Worm (Caenorhabditis elegans) whole organism, L1 larva: ENCODE data around the gene skr-9.

Source experiments
- aly-2 ChIP-seq: fragments of 150-350 bp; optimal IDR thresholded peaks from 2 replicates; lab custom pipeline; 2014; ENCODE audit warnings: missing biosample characterization, missing genetic modification characterization
- blmp-1 ChIP-seq: fragments of 150-350 bp; optimal IDR thresholded peaks from 2 replicates; lab custom pipeline; 2014; ENCODE audit warnings: missing biosample characterization, missing genetic modification characterization
- ceh-82 ChIP-seq, 3 experiments: fragments of 150-350 bp in 1 of 3; sonication (generic microtip) in 2 of 3; optimal IDR thresholded peaks; 2 replicates each; lab custom pipeline; 2014 to 2017; ENCODE audit warnings: missing biosample characterization in 3 of 3, missing genetic modification characterization in 3 of 3
- egl-27 ChIP-seq, 2 experiments: fragments of 150-350 bp in 1 of 2; sonication (generic microtip); optimal IDR thresholded peaks; 3 replicates each; lab custom pipeline; 2017 to 2018; ENCODE audit warnings: missing biosample characterization in 2 of 2, missing genetic modification characterization in 2 of 2, missing genetic modification reagents in 2 of 2
- elt-2 ChIP-seq: sonication (generic microtip); optimal IDR thresholded peaks from 2 replicates; lab custom pipeline; 2016; ENCODE audit warnings: missing genetic modification characterization, mild to moderate bottlenecking, inconsistent platforms, missing compliant biosample characterization, missing genetic modification reagents
- lin-35 ChIP-seq, 2 experiments: fragments of 150-350 bp; optimal IDR thresholded peaks; 2 replicates each; lab custom pipeline; 2014; ENCODE audit warnings: missing biosample characterization in 2 of 2, missing genetic modification characterization in 2 of 2, missing genetic modification reagents in 2 of 2
- nhr-28 ChIP-seq: fragments of 150-350 bp; optimal IDR thresholded peaks from 2 replicates; lab custom pipeline; 2014; ENCODE audit warnings: missing biosample characterization, missing genetic modification characterization
- tbx-2 ChIP-seq: sonication (generic microtip); optimal IDR thresholded peaks from 2 replicates; lab custom pipeline; 2016; ENCODE audit warnings: missing genetic modification characterization, missing compliant biosample characterization

DNA sequence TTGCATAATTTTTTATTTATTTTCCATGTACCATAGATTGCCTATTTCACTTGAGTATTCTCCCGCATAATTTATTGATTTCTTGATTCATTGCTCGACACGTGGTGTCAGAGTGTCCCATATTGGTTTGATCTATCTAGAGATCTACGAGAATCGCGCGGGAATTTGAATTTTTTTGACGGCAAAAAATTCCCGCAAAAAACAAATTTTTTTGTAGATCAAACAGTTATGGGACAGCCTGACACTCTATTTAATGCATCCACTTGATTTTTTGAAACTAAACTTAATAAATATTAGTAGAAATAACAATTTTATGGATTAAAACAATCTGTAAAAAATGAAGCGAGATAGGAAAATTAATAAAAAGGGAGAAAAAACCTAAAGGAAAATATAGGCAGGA is 37.4 kb upstream of the skr-9 start:
- TF ChIP-seq lin-35 (GFP tag; optimal IDR thresholded peaks at IDR 0.05; lab: Kevin White, UChicago) (no peak), nhr-28 (tag; lab: Kevin White, UChicago) (no peak), blmp-1 (tag; lab: Kevin White, UChicago) (no peak), ceh-82 (tag; optimal IDR thresholded peaks at IDR 0.05; lab: Kevin White, UChicago) (no peak), egl-27 (tag; optimal IDR thresholded peaks at IDR 0.05; lab: Kevin White, UChicago) (no peak), aly-2 (tag; lab: Kevin White, UChicago) (no peak), tbx-2 (tag; lab: Kevin White, UChicago) (no peak), elt-2 (tag; lab: Kevin White, UChicago) (no peak)
